Worm (Caenorhabditis elegans): ENCODE data around the gene C52B11.5.

The C52B11.5 gene

ce11 chrX:1302267-1302666 lies 29.7 kb downstream of the C52B11.5 start (continued):
- TF ChIP-seq eor-1 (tag; optimal IDR thresholded peaks at IDR 0.05) (no peak), tbx-2 (tag; optimal IDR thresholded peaks at IDR 0.05) (peak; percentile 43), ztf-4 (tag; optimal IDR thresholded peaks at IDR 0.05) (no peak), fkh-2 (tag; optimal IDR thresholded peaks at IDR 0.05) (no peak), jun-1 (tag; optimal IDR thresholded peaks at IDR 0.05) (peak; percentile 63), ceh-28 (tag; optimal IDR thresholded peaks at IDR 0.05) (peak; percentile 33), skn-1 (tag; optimal IDR thresholded peaks at IDR 0.05) (peak; percentile 18), pha-4 (tag; optimal IDR thresholded peaks at IDR 0.05) (peak; percentile 88), ceh-16 (tag; optimal IDR thresholded peaks at IDR 0.05) (no peak), lin-15B (tag; optimal IDR thresholded peaks at IDR 0.05) (peak; percentile 58), mml-1 (tag; optimal IDR thresholded peaks at IDR 0.05) (no peak), elt-3 (tag; optimal IDR thresholded peaks at IDR 0.05) (no peak), ZK546.5 (tag; optimal IDR thresholded peaks at IDR 0.05) (no peak)

DNA sequence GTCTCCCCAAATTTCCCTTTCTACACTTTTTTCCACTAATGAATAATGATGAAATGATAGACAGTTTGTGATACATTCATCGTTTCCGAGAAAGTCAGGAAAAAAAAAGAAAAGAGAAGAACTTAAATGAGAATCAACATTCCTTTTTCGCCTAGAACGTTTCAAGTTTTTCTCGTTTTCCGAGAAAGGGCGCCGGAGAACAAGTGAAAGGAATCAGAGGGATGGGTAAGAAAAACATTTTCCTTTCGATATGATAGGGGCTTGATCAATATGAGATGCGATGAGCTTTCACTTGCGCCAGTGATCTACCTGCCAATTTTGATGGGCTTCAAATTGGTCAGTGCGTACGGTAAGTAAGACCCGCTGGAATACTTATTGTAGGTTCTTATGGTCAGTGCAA lies 36.9 kb downstream of the C52B11.5 start:
- TF ChIP-seq nhr-11 (tag; optimal IDR thresholded peaks at IDR 0.05) (no peak), nhr-43 (tag; optimal IDR thresholded peaks at IDR 0.05; ENCODE audit: poor library complexity, severe bottlenecking) (peak; percentile 18)

DNA sequence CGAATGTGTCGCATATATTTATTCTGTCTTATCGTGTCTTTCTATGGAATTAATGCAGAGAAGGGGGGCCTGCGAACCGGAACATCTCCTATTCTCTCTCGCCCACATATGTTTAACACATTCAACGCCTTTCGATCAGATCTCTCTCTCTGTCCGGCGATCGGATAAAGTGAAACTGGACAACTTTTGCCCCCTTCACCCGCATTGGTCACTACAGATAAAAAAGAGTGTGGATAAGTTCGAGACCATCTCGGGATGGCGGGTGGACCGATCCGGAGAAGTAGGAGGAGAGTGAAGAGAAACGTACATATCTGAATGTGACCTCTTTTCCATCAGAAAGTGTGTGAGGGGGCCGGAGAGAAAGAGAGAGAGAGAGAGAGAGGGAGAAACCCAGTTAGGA lies 38.5 kb downstream of the C52B11.5 start, which contains the start of gene H42K12.3:
H42K12.3 (plus strand) TSS at position 308 of the 400 bp plus-strand sequence.
- TF ChIP-seq nhr-43 (tag; optimal IDR thresholded peaks at IDR 0.05; ENCODE audit: poor library complexity, severe bottlenecking) (peak; percentile 39), unc-39 (tag; optimal IDR thresholded peaks at IDR 0.05) (no peak), lin-39 (tag; optimal IDR thresholded peaks at IDR 0.05) (no peak), skn-1 (tag; optimal IDR thresholded peaks at IDR 0.05) (no peak), unc-62 (GFP tag; optimal IDR thresholded peaks at IDR 0.05) (no peak), mml-1 (tag; optimal IDR thresholded peaks at IDR 0.05) (no peak), nhr-77 (tag; optimal IDR thresholded peaks at IDR 0.05) (no peak), nhr-23 (tag; optimal IDR thresholded peaks at IDR 0.05) (peak; percentile 56), nhr-11 (tag; optimal IDR thresholded peaks at IDR 0.05) (no peak)

DNA sequence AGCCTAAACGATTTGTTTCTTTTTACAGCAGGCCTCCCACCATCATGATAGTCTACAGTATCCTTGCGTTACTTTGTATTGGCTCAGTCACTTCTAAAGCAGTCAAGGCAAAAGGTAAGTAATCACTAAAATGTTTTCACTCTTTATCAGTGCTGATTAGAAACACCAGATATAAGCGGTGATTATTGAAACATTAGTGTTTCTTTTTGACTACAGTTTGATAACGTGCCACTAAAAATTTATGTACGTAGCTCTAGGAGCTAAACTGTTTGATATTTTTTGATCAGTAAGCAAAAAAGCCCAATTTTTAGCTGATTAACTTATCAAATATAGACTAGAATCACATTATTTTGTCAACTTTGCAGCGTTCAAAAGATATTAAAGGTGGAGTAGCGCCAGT lies 39.0 kb downstream of the C52B11.5 start:
- TF ChIP-seq pqm-1 (tag; optimal IDR thresholded peaks at IDR 0.05) (peak; percentile 13), nhr-237 (tag; optimal IDR thresholded peaks at IDR 0.05) (no peak), nhr-28 (tag; optimal IDR thresholded peaks at IDR 0.05) (no peak), unc-62 (GFP tag; optimal IDR thresholded peaks at IDR 0.05) (no peak), jun-1 (tag; optimal IDR thresholded peaks at IDR 0.05) (no peak), fos-1 (tag; optimal IDR thresholded peaks at IDR 0.05) (no peak), snpc-4 (tag; optimal IDR thresholded peaks at IDR 0.05) (no peak), elt-2 (tag; optimal IDR thresholded peaks at IDR 0.05) (peak; percentile 24)

- no peak for TF ChIP-seq nhr-76 (tag; optimal IDR thresholded peaks at IDR 0.05)
- TF ChIP-seq eor-1 (tag; optimal IDR thresholded peaks at IDR 0.05), result no peak
- peak; percentile 19 for TF ChIP-seq lsy-12 (tag; optimal IDR thresholded peaks at IDR 0.05)
- TF ChIP-seq ceh-16 (tag; optimal IDR thresholded peaks at IDR 0.05), result no peak
- no peak for TF ChIP-seq daf-12 (tag; optimal IDR thresholded peaks at IDR 0.05)
- TF ChIP-seq unc-39 (tag; optimal IDR thresholded peaks at IDR 0.05), result no peak
- TF ChIP-seq egl-27 (tag; optimal IDR thresholded peaks at IDR 0.05), result no peak
- TF ChIP-seq ceh-82 (tag; optimal IDR thresholded peaks at IDR 0.05), result peak; percentile 1
- TF ChIP-seq jun-1 (tag; optimal IDR thresholded peaks at IDR 0.05), result no peak
- TF ChIP-seq elt-3 (tag; optimal IDR thresholded peaks at IDR 0.05), result no peak
- no peak for TF ChIP-seq lin-15B (tag; optimal IDR thresholded peaks at IDR 0.05)
- TF ChIP-seq ceh-9 (tag; optimal IDR thresholded peaks at IDR 0.05), result no peak
- TF ChIP-seq nhr-77 (tag; optimal IDR thresholded peaks at IDR 0.05), result no peak
- no peak for TF ChIP-seq nhr-28 (tag; optimal IDR thresholded peaks at IDR 0.05)
- no peak for TF ChIP-seq unc-62 (GFP tag; optimal IDR thresholded peaks at IDR 0.05)
- peak; percentile 83 for TF ChIP-seq elt-2 (tag; optimal IDR thresholded peaks at IDR 0.05)
- no peak for TF ChIP-seq nhr-11 (tag; optimal IDR thresholded peaks at IDR 0.05)
- no peak for TF ChIP-seq ama-1 (optimal IDR thresholded peaks at IDR 0.05)
- no peak for TF ChIP-seq aly-2 (tag; optimal IDR thresholded peaks at IDR 0.05)
- no peak for TF ChIP-seq zag-1 (tag; optimal IDR thresholded peaks at IDR 0.05)
- peak; percentile 66 for TF ChIP-seq ceh-28 (tag; optimal IDR thresholded peaks at IDR 0.05)
- no peak for TF ChIP-seq nhr-237 (tag; optimal IDR thresholded peaks at IDR 0.05)
- peak; percentile 27 for TF ChIP-seq snpc-4 (tag; optimal IDR thresholded peaks at IDR 0.05)
- no peak for TF ChIP-seq fos-1 (tag; optimal IDR thresholded peaks at IDR 0.05)
- peak; percentile 58 for TF ChIP-seq mdl-1 (tag; optimal IDR thresholded peaks at IDR 0.05)
- TF ChIP-seq nhr-23 (tag; optimal IDR thresholded peaks at IDR 0.05), result peak; percentile 38
- TF ChIP-seq pha-4 (tag; optimal IDR thresholded peaks at IDR 0.05), result peak; percentile 70
- TF ChIP-seq nhr-12 (tag; optimal IDR thresholded peaks at IDR 0.05), result no peak
- peak; percentile 76 for TF ChIP-seq egl-5 (tag; optimal IDR thresholded peaks at IDR 0.05)
- TF ChIP-seq nhr-67 (tag; optimal IDR thresholded peaks at IDR 0.05), result no peak
- TF ChIP-seq skn-1 (tag; optimal IDR thresholded peaks at IDR 0.05), result no peak
- TF ChIP-seq lin-39 (tag; optimal IDR thresholded peaks at IDR 0.05), result peak; percentile 73
- TF ChIP-seq sea-2 (GFP tag; optimal IDR thresholded peaks at IDR 0.05), result no peak
- TF ChIP-seq mml-1 (tag; optimal IDR thresholded peaks at IDR 0.05), result no peak
- no peak for TF ChIP-seq ztf-11 (tag; optimal IDR thresholded peaks at IDR 0.05)
- no peak for TF ChIP-seq R02D3.7 (tag; optimal IDR thresholded peaks at IDR 0.05)
- peak; percentile 16 for TF ChIP-seq tbx-2 (tag; optimal IDR thresholded peaks at IDR 0.05)
- no peak for TF ChIP-seq ZK546.5 (tag; optimal IDR thresholded peaks at IDR 0.05)
- no peak for TF ChIP-seq fkh-2 (tag; optimal IDR thresholded peaks at IDR 0.05)
Observed at ce11 chrX:1319708-1320107, 47.1 kb downstream of the C52B11.5 start.

All from whole organism, L3 larva.